Worm (Caenorhabditis elegans) whole organism, young adult: ENCODE results near the gene C03B1.2.

Experiments used
- B0035.1 ChIP-seq: sonication (generic microtip); optimal IDR thresholded peaks from 2 replicates; lab custom pipeline; 2016; ENCODE audit warnings: missing genetic modification characterization, mild to moderate bottlenecking, missing compliant biosample characterization, missing genotype, missing genetic modification reagents
- C06A6.2 ChIP-seq: fragments of 200-800 bp; sonication (Bioruptor generic); conservative IDR thresholded peaks from 2 replicates; pipeline ENCODE4 v1.3.6; 2022; ENCODE audit warnings: missing genetic modification characterization, missing compliant biosample characterization
- F37B4.10 ChIP-seq: fragments of 200-800 bp; sonication (Bioruptor generic); IDR thresholded peaks from 2 replicates; pipeline ENCODE4 v1.3.6; 2022; ENCODE audit warnings: missing genetic modification characterization, missing compliant biosample characterization
- F57C9.4 ChIP-seq: sonication (generic microtip); optimal IDR thresholded peaks from 2 replicates; lab custom pipeline; 2017; ENCODE audit warnings: mild to moderate bottlenecking, missing genetic modification characterization, missing compliant biosample characterization
- K11D2.4 ChIP-seq: fragments of 200-800 bp; sonication (Bioruptor generic); IDR thresholded peaks from 2 replicates; pipeline ENCODE4 v1.3.6; 2022; ENCODE audit warnings: missing genetic modification reagents, missing genetic modification characterization, missing compliant biosample characterization
- K12H6.12 ChIP-seq: fragments of 200-800 bp; sonication (Bioruptor generic); optimal IDR thresholded peaks from 2 replicates; lab custom pipeline; 2018; ENCODE audit warnings: mild to moderate bottlenecking, missing genetic modification characterization, missing compliant biosample characterization
- T07F8.4 ChIP-seq: sonication (generic microtip); optimal IDR thresholded peaks from 2 replicates; lab custom pipeline; 2016; ENCODE audit warnings: mild to moderate bottlenecking, missing genetic modification characterization, moderate library complexity, missing compliant biosample characterization
- Y53F4B.3 ChIP-seq: fragments of 200-800 bp; sonication (Bioruptor generic); IDR thresholded peaks from 2 replicates; pipeline ENCODE4 v1.3.6; 2022; ENCODE audit warnings: missing genetic modification reagents, missing genetic modification characterization, missing compliant biosample characterization
- Y53G8AR.9 ChIP-seq: fragments of 200-800 bp; sonication (Bioruptor generic); conservative IDR thresholded peaks from 2 replicates; pipeline ENCODE4 v1.3.6; 2022; ENCODE audit warnings: missing genetic modification reagents, missing genetic modification characterization, missing compliant biosample characterization
- ZK185.1 ChIP-seq: sonication (generic microtip); optimal IDR thresholded peaks from 2 replicates; lab custom pipeline; 2016; ENCODE audit warnings: mild to moderate bottlenecking, missing genetic modification characterization, missing compliant biosample characterization; ENCODE audit not compliant: poor library complexity, severe bottlenecking
- ama-1 ChIP-seq, 3 experiments: fragments of 150-350 bp in 1 of 3; sonication (generic microtip) in 2 of 3; optimal IDR thresholded peaks; 2 replicates each; lab custom pipeline; 2014 to 2018; ENCODE audit warnings: missing biosample characterization in 2 of 3, missing genetic modification characterization in 2 of 3, missing genetic modification reagents in 2 of 3
- attf-5 ChIP-seq: fragments of 200-800 bp; sonication (Bioruptor generic); optimal IDR thresholded peaks from 2 replicates; lab custom pipeline; 2018; ENCODE audit warnings: mild to moderate bottlenecking, missing genetic modification characterization, missing compliant biosample characterization
- bed-2 ChIP-seq: fragments of 200-800 bp; sonication (Bioruptor generic); IDR thresholded peaks from 2 replicates; pipeline ENCODE4 v1.3.6; 2022; ENCODE audit warnings: missing genetic modification reagents, missing genetic modification characterization, missing compliant biosample characterization
- ccch-3 ChIP-seq: fragments of 200-800 bp; sonication (Bioruptor generic); optimal IDR thresholded peaks from 2 replicates; lab custom pipeline; 2018; ENCODE audit warnings: mild to moderate bottlenecking, missing genetic modification characterization, missing compliant biosample characterization
- cebp-1 ChIP-seq, 2 experiments: fragments of 200-800 bp in 1 of 2; sonication (Bioruptor generic) in 1 of 2; sonication (generic microtip) in 1 of 2; IDR thresholded peaks in 1 of 2; optimal IDR thresholded peaks in 1 of 2; 2 replicates each; pipeline versions ENCODE4 v1.3.6 to Lab custom; 2017 to 2022; ENCODE audit warnings: missing compliant biosample characterization in 2 of 2, missing genetic modification characterization in 2 of 2, mild to moderate bottlenecking in 1 of 2, missing genetic modification reagents in 1 of 2, moderate library complexity in 1 of 2
- ceh-100 ChIP-seq: fragments of 200-800 bp; sonication (Bioruptor generic); IDR thresholded peaks from 2 replicates; pipeline ENCODE4 v1.3.6; 2022; ENCODE audit warnings: missing genetic modification reagents, missing genetic modification characterization, missing compliant biosample characterization
- ceh-58 ChIP-seq: fragments of 200-800 bp; sonication (Bioruptor generic); IDR thresholded peaks from 2 replicates; pipeline ENCODE4 v1.3.6; 2022; ENCODE audit warnings: missing genetic modification characterization, missing compliant biosample characterization
- dpff-1 ChIP-seq: sonication (generic microtip); optimal IDR thresholded peaks from 2 replicates; lab custom pipeline; 2017; ENCODE audit warnings: mild to moderate bottlenecking, missing genetic modification characterization, missing compliant biosample characterization
- egl-18 ChIP-seq: fragments of 200-800 bp; sonication (Bioruptor generic); IDR thresholded peaks from 2 replicates; pipeline ENCODE4 v1.3.6; 2022; ENCODE audit warnings: missing genetic modification reagents, missing genetic modification characterization, missing compliant biosample characterization
- ets-4 ChIP-seq: fragments of 200-800 bp; sonication (Bioruptor generic); optimal IDR thresholded peaks from 2 replicates; lab custom pipeline; 2018; ENCODE audit warnings: mild to moderate bottlenecking, missing genetic modification characterization, missing compliant biosample characterization
- hlh-12 ChIP-seq: sonication (generic microtip); optimal IDR thresholded peaks from 2 replicates; lab custom pipeline; 2016; ENCODE audit warnings: missing genetic modification characterization, missing compliant biosample characterization
- hmg-1.2 ChIP-seq: fragments of 200-800 bp; sonication (Bioruptor generic); IDR thresholded peaks from 2 replicates; pipeline ENCODE4 v1.3.6; 2022; ENCODE audit warnings: missing genetic modification reagents, missing genetic modification characterization, missing compliant biosample characterization
- hrde-1 ChIP-seq: sonication (generic microtip); optimal IDR thresholded peaks from 2 replicates; lab custom pipeline; 2016; ENCODE audit warnings: missing genetic modification characterization, mild to moderate bottlenecking, missing compliant biosample characterization, moderate library complexity, missing genotype, missing genetic modification reagents, borderline replicate concordance
- hsf-1 ChIP-seq: fragments of 200-800 bp; sonication (Bioruptor generic); IDR thresholded peaks from 2 replicates; pipeline ENCODE4 v1.3.6; 2022; ENCODE audit warnings: missing genetic modification reagents, missing genetic modification characterization, missing compliant biosample characterization
- let-607 ChIP-seq, 2 experiments: fragments of 200-800 bp in 1 of 2; sonication (Bioruptor generic) in 1 of 2; sonication (generic microtip) in 1 of 2; optimal IDR thresholded peaks; 2 replicates each; lab custom pipeline; 2016 to 2018; ENCODE audit warnings: mild to moderate bottlenecking in 2 of 2, missing compliant biosample characterization in 2 of 2, missing genetic modification characterization in 2 of 2, moderate library complexity in 2 of 2, missing genotype in 1 of 2
- lin-40 ChIP-seq: sonication (generic microtip); optimal IDR thresholded peaks from 2 replicates; lab custom pipeline; 2016; ENCODE audit warnings: missing genetic modification characterization, mild to moderate bottlenecking, missing compliant biosample characterization, missing genotype, missing genetic modification reagents
- lsl-1 ChIP-seq: fragments of 200-800 bp; sonication (Bioruptor generic); optimal IDR thresholded peaks from 2 replicates; lab custom pipeline; 2018; ENCODE audit warnings: mild to moderate bottlenecking, missing genetic modification characterization, moderate library complexity, missing compliant biosample characterization
- lsy-27 ChIP-seq: sonication (generic microtip); optimal IDR thresholded peaks from 2 replicates; lab custom pipeline; 2017; ENCODE audit warnings: missing genetic modification characterization, mild to moderate bottlenecking, missing compliant biosample characterization, antibody characterized with exemption, missing genotype, borderline replicate concordance; ENCODE audit not compliant: insufficient read depth
- madf-6 ChIP-seq: fragments of 200-800 bp; sonication (Bioruptor generic); IDR thresholded peaks from 2 replicates; pipeline ENCODE4 v1.3.6; 2022; ENCODE audit warnings: missing genetic modification reagents, missing genetic modification characterization, missing compliant biosample characterization
- madf-8 ChIP-seq: fragments of 200-800 bp; sonication (Bioruptor generic); conservative IDR thresholded peaks from 2 replicates; pipeline ENCODE4 v1.3.6; 2022; ENCODE audit warnings: missing genetic modification reagents, missing genetic modification characterization, missing compliant biosample characterization
- mxl-1 ChIP-seq: sonication (generic microtip); optimal IDR thresholded peaks from 2 replicates; lab custom pipeline; 2016; ENCODE audit warnings: missing genetic modification characterization, missing compliant biosample characterization
- nhr-27 ChIP-seq: fragments of 200-800 bp; sonication (Bioruptor generic); optimal IDR thresholded peaks from 2 replicates; lab custom pipeline; 2018; ENCODE audit warnings: mild to moderate bottlenecking, missing genetic modification characterization, moderate library complexity, missing compliant biosample characterization
- pbrm-1 ChIP-seq: fragments of 200-800 bp; sonication (Bioruptor generic); IDR thresholded peaks from 2 replicates; pipeline ENCODE4 v1.3.6; 2022; ENCODE audit warnings: missing genetic modification reagents, missing genetic modification characterization, missing compliant biosample characterization
- pha-4 ChIP-seq: fragments of 150-350 bp; sonication (generic microtip); optimal IDR thresholded peaks from 2 replicates; lab custom pipeline; 2014; ENCODE audit warnings: missing biosample characterization, missing genetic modification reagents, missing genetic modification characterization
- rec-8 ChIP-seq, 2 experiments: sonication (generic microtip); optimal IDR thresholded peaks; 2 replicates each; lab custom pipeline; 2016; ENCODE audit warnings: mild to moderate bottlenecking in 2 of 2, missing genetic modification characterization in 2 of 2, missing genetic modification reagents in 2 of 2, missing genotype in 2 of 2, missing biosample characterization in 1 of 2, missing compliant biosample characterization in 1 of 2, moderate library complexity in 1 of 2
- snpc-1.3 ChIP-seq: sonication (generic microtip); optimal IDR thresholded peaks from 2 replicates; lab custom pipeline; 2017; ENCODE audit warnings: missing genetic modification characterization, mild to moderate bottlenecking, missing compliant biosample characterization, antibody characterized with exemption, moderate library complexity, missing genotype, missing genetic modification reagents; ENCODE audit not compliant: insufficient read depth
- somi-1 ChIP-seq: fragments of 200-800 bp; sonication (Bioruptor generic); optimal IDR thresholded peaks from 2 replicates; lab custom pipeline; 2018; ENCODE audit warnings: mild to moderate bottlenecking, missing genetic modification characterization, missing compliant biosample characterization
- tbp1 ChIP-seq: fragments of 200-800 bp; sonication (Bioruptor generic); optimal IDR thresholded peaks from 2 replicates; lab custom pipeline; 2018; ENCODE audit warnings: mild to moderate bottlenecking, missing genetic modification characterization, missing compliant biosample characterization
- tlf-1 ChIP-seq: fragments of 200-800 bp; sonication (Bioruptor generic); optimal IDR thresholded peaks from 2 replicates; lab custom pipeline; 2018; ENCODE audit warnings: mild to moderate bottlenecking, missing genetic modification characterization, missing compliant biosample characterization
- unc-62 ChIP-seq: fragments of 150-350 bp; optimal IDR thresholded peaks from 2 replicates; lab custom pipeline; 2014; ENCODE audit warnings: missing biosample characterization, missing genetic modification reagents, missing genetic modification characterization
- ztf-18 ChIP-seq: sonication (generic microtip); optimal IDR thresholded peaks from 2 replicates; lab custom pipeline; 2016; ENCODE audit warnings: missing genotype, mild to moderate bottlenecking, missing genetic modification characterization, missing compliant biosample characterization
- ztf-28 ChIP-seq: fragments of 200-800 bp; sonication (Bioruptor generic); IDR thresholded peaks from 2 replicates; pipeline ENCODE4 v1.3.6; 2022; ENCODE audit warnings: missing genetic modification reagents, missing genetic modification characterization, missing compliant biosample characterization

Gene C03B1.2

DNA sequence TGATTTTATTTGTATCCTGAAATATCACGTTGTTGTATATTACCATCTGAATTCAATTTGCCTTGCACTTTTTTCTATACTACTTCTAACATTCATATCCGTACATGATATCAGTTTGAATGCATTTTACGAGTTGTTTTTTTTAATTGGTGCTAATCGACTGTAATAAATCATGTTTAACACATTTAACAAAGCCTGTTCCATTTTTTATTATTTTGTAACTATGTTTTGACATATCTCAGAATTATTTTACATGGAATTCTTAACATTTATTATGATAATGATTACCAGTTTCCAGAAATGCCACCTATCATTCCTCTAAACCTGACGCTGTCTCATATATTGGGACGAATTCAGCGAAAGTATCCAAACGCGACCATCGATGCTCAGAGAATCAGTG is 4.1 kb upstream of the C03B1.2 start, which contains the start of gene C03B1.3:
C03B1.3 (plus strand) TSS at position 301 of the 400 bp plus-strand sequence.
- TF ChIP-seq pbrm-1 (GFP tag; lab: Robert Waterston, UW), result no peak
- TF ChIP-seq rec-8 (tag; optimal IDR thresholded peaks at IDR 0.05; lab: Kevin White, UChicago), result no peak
- no peak for TF ChIP-seq tlf-1 (GFP tag; lab: Kevin White, UChicago)
- no peak for TF ChIP-seq lin-40 (tag; lab: Kevin White, UChicago)
- TF ChIP-seq K11D2.4 (GFP tag; lab: Robert Waterston, UW), result no peak
- TF ChIP-seq ets-4 (GFP tag; lab: Kevin White, UChicago), result no peak
- no peak for TF ChIP-seq snpc-1.3 (tag; lab: Kevin White, UChicago)

DNA sequence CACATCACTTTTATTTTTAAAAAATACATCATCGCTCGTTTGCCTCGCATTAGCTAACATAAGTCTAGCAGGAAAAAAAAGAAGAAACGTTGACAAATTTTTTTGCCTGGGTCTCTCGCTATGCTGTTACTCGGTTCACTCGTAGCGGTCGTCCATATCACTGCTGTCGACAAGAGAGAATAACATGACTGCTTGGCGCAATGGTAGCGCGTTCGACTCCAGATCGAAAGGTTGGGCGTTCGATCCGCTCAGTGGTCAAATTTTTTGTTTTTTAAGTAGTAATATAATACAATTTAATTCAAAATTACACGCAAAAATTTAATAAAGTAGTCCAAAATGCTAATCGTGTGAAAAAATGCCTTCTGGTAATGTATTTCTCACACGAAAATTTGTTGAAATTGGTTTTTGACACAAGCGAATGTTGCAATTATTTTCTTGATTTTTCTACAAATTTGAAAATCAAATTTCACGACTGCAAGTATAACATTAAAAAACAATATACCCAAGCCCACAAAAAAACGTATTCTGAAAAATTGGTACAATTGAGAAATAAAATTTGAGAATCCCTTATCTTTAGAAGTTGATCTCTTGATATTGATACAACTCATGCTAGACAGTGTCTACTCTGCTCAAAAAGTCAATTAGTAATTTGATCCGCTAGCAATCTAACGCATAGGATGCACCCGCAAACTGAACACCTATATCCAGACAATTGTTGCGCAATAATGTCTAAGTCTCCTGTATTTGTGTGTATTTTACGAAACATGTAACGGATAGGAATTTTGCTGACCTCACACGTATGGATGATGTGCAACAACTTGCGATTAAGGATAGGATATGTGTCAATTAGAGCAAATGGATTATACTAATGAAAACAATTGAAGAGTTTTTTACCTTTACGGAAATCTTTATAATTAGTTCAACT is 1.6 kb downstream of the C03B1.2 start:
- TF ChIP-seq ets-4 (GFP tag; lab: Kevin White, UChicago) (no peak), somi-1 (peak; percentile 58), Y53G8AR.9 (GFP tag; lab: Robert Waterston, UW) (no peak), ztf-18 (tag; lab: Kevin White, UChicago) (peak; percentile 62), mxl-1 (tag; lab: Kevin White, UChicago) (peak; percentile 56), dpff-1 (no peak), pha-4 (tag; lab: Kevin White, UChicago) (no peak), ztf-28 (GFP tag; lab: Robert Waterston, UW) (no peak), madf-8 (GFP tag; lab: Robert Waterston, UW) (no peak), lsl-1 (no peak), ZK185.1 (tag; lab: Kevin White, UChicago) (peak; percentile 67), egl-18 (no peak), C06A6.2 (GFP tag; lab: Robert Waterston, UW) (no peak), attf-5 (GFP tag; lab: Kevin White, UChicago) (peak; percentile 42), F37B4.10 (GFP tag; lab: Robert Waterston, UW) (no peak), hrde-1 (tag; lab: Kevin White, UChicago) (no peak), madf-6 (GFP tag; lab: Robert Waterston, UW) (no peak), ceh-58 (0 out of 2 replicates have a peak, but pooled peaks have one; percentile 84), B0035.1 (peak; percentile 62), cebp-1 (GFP tag; IDR thresholded peaks at IDR 0.05; lab: Robert Waterston, UW) (no peak), cebp-1 (tag; optimal IDR thresholded peaks at IDR 0.05; lab: Kevin White, UChicago) (no peak), hlh-12 (tag; lab: Kevin White, UChicago) (peak; percentile 41), ceh-100 (GFP tag; lab: Robert Waterston, UW) (peak; percentile 21; the same call in 1 of the 2 replicates), rec-8 (tag; optimal IDR thresholded peaks at IDR 0.05; lab: Kevin White, UChicago) (peak; percentile 40 to 76), nhr-27 (no peak), tbp1 (GFP tag; lab: Kevin White, UChicago) (peak; percentile 97), lsy-27 (tag; lab: Kevin White, UChicago) (peak; percentile 13), ama-1 (optimal IDR thresholded peaks at IDR 0.05; lab: Kevin White, UChicago) (no peak), ama-1 (GFP tag; optimal IDR thresholded peaks at IDR 0.05; lab: Kevin White, UChicago) (peak in 1 of 2 experiments; percentile 78), let-607 (tag; optimal IDR thresholded peaks at IDR 0.05; lab: Kevin White, UChicago) (peak; percentile 39 to 67), unc-62 (no peak), ccch-3 (GFP tag; lab: Kevin White, UChicago) (no peak), hmg-1.2 (GFP tag; lab: Robert Waterston, UW) (peak; percentile 85), K12H6.12 (tag; lab: Kevin White, UChicago) (peak; percentile 47), Y53F4B.3 (no peak), hsf-1 (GFP tag; lab: Robert Waterston, UW) (no peak), T07F8.4 (tag; lab: Kevin White, UChicago) (peak; percentile 61), F57C9.4 (tag; lab: Kevin White, UChicago) (no peak), bed-2 (GFP tag; lab: Robert Waterston, UW) (no peak)
